Fruit fly (Drosophila melanogaster) whole organism, embryonic: Measurements from ENCODE around the gene CG11843.

ENCODE experiments used
- Ada2b ChIP-seq: fragments of 200-800 bp; sonication (Bioruptor generic); IDR thresholded peaks from 2 replicates; pipeline ENCODE4 v1.3.6; 2022; ENCODE audit warnings: missing biosample characterization, missing genetic modification characterization
- Adf1 ChIP-seq: fragments of 200-800 bp; sonication (Bioruptor generic); IDR thresholded peaks from 2 replicates; pipeline ENCODE4 v1.3.6; 2022; ENCODE audit warnings: missing biosample characterization, missing genetic modification characterization
- Blimp-1 ChIP-seq: fragments of 200-800 bp; sonication (Bioruptor generic); optimal IDR thresholded peaks from 3 replicates; lab custom pipeline; 2018; ENCODE audit warnings: missing biosample characterization, missing genetic modification characterization, mild to moderate bottlenecking, moderate library complexity, missing genetic modification reagents
- BtbVII ChIP-seq: fragments of 200-800 bp; sonication (Bioruptor generic); optimal IDR thresholded peaks from 3 replicates; lab custom pipeline; 2017; ENCODE audit warnings: missing biosample characterization, mild to moderate bottlenecking, missing genetic modification characterization
- CG10209 ChIP-seq: fragments of 200-800 bp; sonication (Bioruptor generic); optimal IDR thresholded peaks from 3 replicates; lab custom pipeline; 2017; ENCODE audit warnings: missing biosample characterization, mild to moderate bottlenecking, missing genetic modification characterization, missing genetic modification reagents
- CG11093 ChIP-seq: fragments of 200-800 bp; sonication (Bioruptor generic); IDR thresholded peaks from 3 replicates; pipeline ENCODE4 v1.3.6; 2022; ENCODE audit warnings: missing biosample characterization, missing genetic modification characterization
- CG11504 ChIP-seq: fragments of 200-800 bp; sonication (Bioruptor generic); optimal IDR thresholded peaks from 3 replicates; lab custom pipeline; 2019; ENCODE audit warnings: missing biosample characterization, mild to moderate bottlenecking, missing genetic modification characterization, moderate library complexity
- CG1233 ChIP-seq: fragments of 200-800 bp; sonication (Bioruptor generic); optimal IDR thresholded peaks from 4 replicates; lab custom pipeline; 2018; ENCODE audit warnings: missing biosample characterization, mild to moderate bottlenecking, missing genetic modification characterization
- CG12744 ChIP-seq: fragments of 200-800 bp; sonication (Bioruptor generic); optimal IDR thresholded peaks from 2 replicates; lab custom pipeline; 2016; ENCODE audit warnings: missing biosample characterization, missing genetic modification characterization
- CG13287 ChIP-seq: fragments of 200-800 bp; sonication (Bioruptor generic); IDR thresholded peaks from 2 replicates; pipeline ENCODE4 v1.3.6; 2022; ENCODE audit warnings: missing biosample characterization, missing genetic modification characterization; ENCODE audit not compliant: partially characterized antibody
- CG13296 ChIP-seq: fragments of 200-800 bp; sonication (Bioruptor generic); optimal IDR thresholded peaks from 3 replicates; lab custom pipeline; 2018; ENCODE audit warnings: missing biosample characterization, mild to moderate bottlenecking, missing genetic modification characterization
- CG15011 ChIP-seq: fragments of 200-800 bp; sonication (Bioruptor generic); optimal IDR thresholded peaks from 3 replicates; lab custom pipeline; 2018; ENCODE audit warnings: missing biosample characterization, mild to moderate bottlenecking, missing genetic modification characterization
- CG15269 ChIP-seq: fragments of 200-800 bp; sonication (Bioruptor generic); optimal IDR thresholded peaks from 2 replicates; lab custom pipeline; 2018; ENCODE audit warnings: missing biosample characterization, mild to moderate bottlenecking, missing genetic modification characterization, moderate library complexity
- CG17359 ChIP-seq: fragments of 200-800 bp; sonication (Bioruptor generic); optimal IDR thresholded peaks from 3 replicates; lab custom pipeline; 2018; ENCODE audit warnings: missing biosample characterization, mild to moderate bottlenecking, missing genetic modification characterization, moderate library complexity
- CG33213 ChIP-seq: fragments of 200-800 bp; sonication (Bioruptor generic); optimal IDR thresholded peaks from 3 replicates; lab custom pipeline; 2016; ENCODE audit warnings: missing biosample characterization, missing genetic modification characterization
- CG34422 ChIP-seq: fragments of 200-800 bp; sonication (Bioruptor generic); IDR thresholded peaks from 3 replicates; pipeline ENCODE4 v1.3.6; 2022; ENCODE audit warnings: missing biosample characterization, missing genetic modification characterization
- CG3995 ChIP-seq: fragments of 200-800 bp; sonication (Bioruptor generic); optimal IDR thresholded peaks from 3 replicates; lab custom pipeline; 2016; ENCODE audit warnings: missing biosample characterization, missing genetic modification characterization
- CG42726 ChIP-seq: fragments of 200-800 bp; sonication (Bioruptor generic); IDR thresholded peaks from 2 replicates; pipeline ENCODE4 v1.3.6; 2022; ENCODE audit warnings: missing biosample characterization, missing genetic modification characterization; ENCODE audit not compliant: partially characterized antibody
- CG5953 ChIP-seq: fragments of 200-800 bp; sonication (Bioruptor generic); IDR thresholded peaks from 2 replicates; pipeline ENCODE4 v1.3.6; 2022; ENCODE audit warnings: missing biosample characterization, missing genetic modification characterization
- CG6683 ChIP-seq: fragments of 200-800 bp; sonication (Bioruptor generic); optimal IDR thresholded peaks from 2 replicates; lab custom pipeline; 2017; ENCODE audit warnings: missing biosample characterization, mild to moderate bottlenecking, missing genetic modification characterization, missing genetic modification reagents
- CG7839 ChIP-seq: fragments of 200-800 bp; sonication (Bioruptor generic); optimal IDR thresholded peaks from 3 replicates; lab custom pipeline; 2018; ENCODE audit warnings: missing biosample characterization, mild to moderate bottlenecking, missing genetic modification characterization, moderate library complexity
- CG8478 ChIP-seq: fragments of >200 bp; optimal IDR thresholded peaks from 2 replicates; lab custom pipeline; 2018
- Chrac-16 ChIP-seq: fragments of 200-800 bp; sonication (Bioruptor generic); optimal IDR thresholded peaks from 3 replicates; lab custom pipeline; 2016; ENCODE audit warnings: missing biosample characterization, missing genetic modification characterization
- CoRest ChIP-seq: fragments of 200-800 bp; sonication (Bioruptor generic); optimal IDR thresholded peaks from 3 replicates; lab custom pipeline; 2018; ENCODE audit warnings: missing biosample characterization, mild to moderate bottlenecking, missing genetic modification characterization, moderate library complexity
- D ChIP-seq, 2 experiments: fragments of 200-800 bp in 1 of 2; fragments of >200 bp in 1 of 2; sonication (Bioruptor generic) in 1 of 2; optimal IDR thresholded peaks; 2 replicates in 1 of 2; 3 replicates in 1 of 2; lab custom pipeline; 2017; ENCODE audit warnings: mild to moderate bottlenecking in 1 of 2, missing biosample characterization in 1 of 2, missing genetic modification characterization in 1 of 2, missing genetic modification reagents in 1 of 2
- Deaf1 ChIP-seq: fragments of 200-800 bp; optimal IDR thresholded peaks from 3 replicates; lab custom pipeline; 2019; ENCODE audit warnings: missing biosample characterization, mild to moderate bottlenecking, missing genetic modification characterization, moderate library complexity
- HHEX ChIP-seq: fragments of 200-800 bp; sonication (Bioruptor generic); optimal IDR thresholded peaks from 3 replicates; lab custom pipeline; 2017; ENCODE audit warnings: missing biosample characterization, mild to moderate bottlenecking, missing genetic modification characterization, missing genetic modification reagents
- HLH54F ChIP-seq: fragments of 200-800 bp; sonication (Bioruptor generic); optimal IDR thresholded peaks from 3 replicates; lab custom pipeline; 2016; ENCODE audit warnings: missing biosample characterization, missing genetic modification characterization
- Pdp1 ChIP-seq, 2 experiments: fragments of 200-800 bp; sonication (Bioruptor generic); optimal IDR thresholded peaks; 3 replicates each; lab custom pipeline; 2016; ENCODE audit warnings: missing biosample characterization in 2 of 2, missing genetic modification characterization in 2 of 2, mild to moderate bottlenecking in 1 of 2, moderate library complexity in 1 of 2
- Side ChIP-seq: fragments of 200-800 bp; sonication (Bioruptor generic); optimal IDR thresholded peaks from 2 replicates; lab custom pipeline; 2016; ENCODE audit warnings: missing biosample characterization, missing genetic modification characterization
- Sin3A ChIP-seq: fragments of >200 bp; optimal IDR thresholded peaks from 2 replicates; lab custom pipeline; 2018
- Sry-δ ChIP-seq: fragments of 200-800 bp; sonication (Bioruptor generic); optimal IDR thresholded peaks from 2 replicates; lab custom pipeline; 2016; ENCODE audit warnings: missing biosample characterization, missing genetic modification characterization
- bab2 ChIP-seq: fragments of 200-800 bp; sonication (Bioruptor generic); optimal IDR thresholded peaks from 2 replicates; lab custom pipeline; 2016; ENCODE audit warnings: missing biosample characterization, missing genetic modification characterization
- disco-r ChIP-seq: fragments of 200-800 bp; sonication (Bioruptor generic); optimal IDR thresholded peaks from 2 replicates; lab custom pipeline; 2016; ENCODE audit warnings: missing biosample characterization, missing genetic modification characterization
- en ChIP-seq: fragments of 200-800 bp; sonication (Bioruptor generic); optimal IDR thresholded peaks from 2 replicates; lab custom pipeline; 2016; ENCODE audit warnings: missing biosample characterization, missing genetic modification characterization
- fd64A ChIP-seq: fragments of 200-800 bp; sonication (Bioruptor generic); optimal IDR thresholded peaks from 3 replicates; lab custom pipeline; 2018; ENCODE audit warnings: missing biosample characterization, mild to moderate bottlenecking, missing genetic modification characterization
- fd96Cb ChIP-seq: fragments of 200-800 bp; sonication (Bioruptor generic); optimal IDR thresholded peaks from 2 replicates; lab custom pipeline; 2018; ENCODE audit warnings: missing biosample characterization, mild to moderate bottlenecking, missing genetic modification characterization, moderate library complexity
- gcm ChIP-seq: fragments of 200-800 bp; sonication (Bioruptor generic); optimal IDR thresholded peaks from 2 replicates; lab custom pipeline; 2019; ENCODE audit warnings: missing biosample characterization, mild to moderate bottlenecking, missing genetic modification characterization, moderate library complexity
- gsb-n ChIP-seq: fragments of 200-800 bp; sonication (Bioruptor generic); optimal IDR thresholded peaks from 3 replicates; lab custom pipeline; 2018; ENCODE audit warnings: missing biosample characterization, mild to moderate bottlenecking, missing genetic modification characterization
- insv ChIP-seq, 2 experiments: fragments of 200-800 bp; sonication (Bioruptor generic); optimal IDR thresholded peaks; 3 replicates each; lab custom pipeline; 2016 to 2018; ENCODE audit warnings: missing biosample characterization in 2 of 2, missing genetic modification characterization in 2 of 2
- kni ChIP-seq: fragments of 200-800 bp; sonication (Bioruptor generic); optimal IDR thresholded peaks from 3 replicates; lab custom pipeline; 2017; ENCODE audit warnings: mild to moderate bottlenecking, missing biosample characterization, missing genetic modification reagents, missing genetic modification characterization
- lab ChIP-seq: fragments of 200-800 bp; sonication (Bioruptor generic); optimal IDR thresholded peaks from 3 replicates; lab custom pipeline; 2017; ENCODE audit warnings: missing biosample characterization, missing genetic modification characterization, mild to moderate bottlenecking, moderate library complexity, missing genetic modification reagents
- nau ChIP-seq: fragments of 200-800 bp; sonication (Bioruptor generic); optimal IDR thresholded peaks from 3 replicates; lab custom pipeline; 2017; ENCODE audit warnings: missing biosample characterization, mild to moderate bottlenecking, missing genetic modification characterization, missing genetic modification reagents
- pita ChIP-seq: fragments of 200-800 bp; sonication (Bioruptor generic); optimal IDR thresholded peaks from 2 replicates; lab custom pipeline; 2017; ENCODE audit warnings: missing biosample characterization, mild to moderate bottlenecking, missing genetic modification characterization
- scrt ChIP-seq: fragments of 200-800 bp; sonication (Bioruptor generic); optimal IDR thresholded peaks from 2 replicates; lab custom pipeline; 2018; ENCODE audit warnings: missing biosample characterization, mild to moderate bottlenecking, missing genetic modification characterization, moderate library complexity
- tna ChIP-seq: fragments of 200-800 bp; sonication (Bioruptor generic); IDR thresholded peaks from 2 replicates; pipeline ENCODE4 v1.3.6; 2022; ENCODE audit warnings: missing biosample characterization, missing genetic modification characterization; ENCODE audit not compliant: partially characterized antibody
- twi ChIP-seq: fragments of 200-800 bp; optimal IDR thresholded peaks from 2 replicates; lab custom pipeline; 2019; ENCODE audit warnings: missing biosample characterization, mild to moderate bottlenecking, missing genetic modification characterization, moderate library complexity
- zen2 ChIP-seq: fragments of 200-800 bp; sonication (Bioruptor generic); IDR thresholded peaks from 3 replicates; pipeline ENCODE4 v1.3.6; 2022; ENCODE audit warnings: missing biosample characterization, missing genetic modification characterization; ENCODE audit not compliant: partially characterized antibody

The CG11843 gene

dm6 chr3R:29063207-29063920, 9.2 kb downstream of the CG11843 start (continued):
- TF ChIP-seq HHEX (GFP tag; lab: Kevin White, UChicago) (peak; percentile 57), CG11504 (tag; lab: Kevin White, UChicago) (peak; percentile 85), CG6683 (peak; percentile 32), CG34422 (GFP tag; lab: Robert Waterston, UW) (no peak), pita (GFP tag; lab: Kevin White, UChicago) (no peak), kni (GFP tag; lab: Kevin White, UChicago) (no peak), zen2 (GFP tag; lab: Robert Waterston, UW) (no peak), CG42726 (GFP tag; lab: Robert Waterston, UW) (no peak), Sin3A (lab: Kevin White, UChicago) (peak; percentile 40), CG8478 (lab: Kevin White, UChicago) (peak; percentile 83), CG13287 (no peak), Blimp-1 (GFP tag; lab: Kevin White, UChicago) (peak; percentile 69), Chrac-16 (GFP tag; lab: Kevin White, UChicago) (peak; percentile 62), CoRest (peak; percentile 88), en (GFP tag; lab: Kevin White, UChicago) (no peak), CG7839 (tag; lab: Kevin White, UChicago) (peak; percentile 80), CG15011 (peak; percentile 63), D (optimal IDR thresholded peaks at IDR 0.05; lab: Kevin White, UChicago) (no peak), D (GFP tag; optimal IDR thresholded peaks at IDR 0.05; lab: Kevin White, UChicago) (peak; percentile 55), twi (tag; lab: Kevin White, UChicago) (peak; percentile 8), Deaf1 (tag; lab: Kevin White, UChicago) (peak; percentile 33), Ada2b (GFP tag; lab: Robert Waterston, UW) (no peak), lab (GFP tag; lab: Kevin White, UChicago) (peak; percentile 80), gsb-n (tag; lab: Kevin White, UChicago) (peak; percentile 57), CG5953 (GFP tag; lab: Robert Waterston, UW) (no peak), CG3995 (no peak), Sry-δ (GFP tag; lab: Kevin White, UChicago) (peak; percentile 94), gcm (GFP tag; lab: Kevin White, UChicago) (peak; percentile 10), CG10209 (GFP tag; lab: Kevin White, UChicago) (peak; percentile 75), bab2 (GFP tag; lab: Kevin White, UChicago) (peak; percentile 52), disco-r (GFP tag; lab: Kevin White, UChicago) (peak; percentile 24), CG12744 (GFP tag; lab: Kevin White, UChicago) (peak; percentile 2), Adf1 (GFP tag; lab: Robert Waterston, UW) (no peak), CG11093 (GFP tag; lab: Robert Waterston, UW) (no peak), CG13296 (GFP tag; lab: Kevin White, UChicago) (peak; percentile 63), HLH54F (GFP tag; lab: Kevin White, UChicago) (peak; percentile 18), CG1233 (GFP tag; lab: Kevin White, UChicago) (peak; percentile 73), Side (GFP tag; lab: Kevin White, UChicago) (peak; percentile 21), tna (GFP tag; lab: Robert Waterston, UW) (no peak), scrt (GFP tag; lab: Kevin White, UChicago) (no peak), CG17359 (tag; lab: Kevin White, UChicago) (peak; percentile 75), nau (GFP tag; lab: Kevin White, UChicago) (no peak), CG15269 (peak; percentile 87), fd96Cb (tag; lab: Kevin White, UChicago) (peak; percentile 75), Pdp1 (GFP tag; optimal IDR thresholded peaks at IDR 0.05; lab: Kevin White, UChicago) (peak; percentile 6 to 55), CG33213 (peak; percentile 35), insv (GFP tag; optimal IDR thresholded peaks at IDR 0.05; lab: Kevin White, UChicago) (peak in 1 of 2 experiments; percentile 37), fd64A (GFP tag; lab: Kevin White, UChicago) (no peak), BtbVII (peak; percentile 62)
